Fruit fly (Drosophila melanogaster): ENCODE measurements around the gene Sap-r.

The Sap-r gene

dm6 chr3R:30888550-30889259 lies at the start of gene Sap-r:
Sap-r (minus strand) TSS chr3R:30889062.
- TF ChIP-seq Mnt (GFP tag; optimal IDR thresholded peaks at IDR 0.05) (no peak), toe (GFP tag; optimal IDR thresholded peaks at IDR 0.05) (no peak), CG1620 (GFP tag; optimal IDR thresholded peaks at IDR 0.05) (peak; percentile 14), cic (GFP tag; optimal IDR thresholded peaks at IDR 0.05) (no peak), CG14711 (tag; optimal IDR thresholded peaks at IDR 0.05) (peak; percentile 33), Crg-1 (GFP tag; optimal IDR thresholded peaks at IDR 0.05) (no peak), kay (GFP tag; ENCODE audit: borderline replicate concordance) (no peak), ovo (GFP tag; optimal IDR thresholded peaks at IDR 0.05) (peak; percentile 17), Hr96 (GFP tag; optimal IDR thresholded peaks at IDR 0.05) (no peak), tj (GFP tag; optimal IDR thresholded peaks at IDR 0.05) (peak; percentile 58), CG7101 (tag; optimal IDR thresholded peaks at IDR 0.05) (peak; percentile 9), bab1 (GFP tag; optimal IDR thresholded peaks at IDR 0.05) (peak; percentile 88), CG11617 (GFP tag; optimal IDR thresholded peaks at IDR 0.05) (no peak), cnc (optimal IDR thresholded peaks at IDR 0.05) (peak; percentile 87 to 95), pad (GFP tag; optimal IDR thresholded peaks at IDR 0.05) (no peak), CG5204 (GFP tag; optimal IDR thresholded peaks at IDR 0.05) (no peak), Clk (GFP tag; optimal IDR thresholded peaks at IDR 0.05) (no peak), CG33017 (tag; optimal IDR thresholded peaks at IDR 0.05) (no peak), CG7045 (GFP tag; optimal IDR thresholded peaks at IDR 0.05) (no peak), CG12768 (GFP tag; optimal IDR thresholded peaks at IDR 0.05) (no peak)

dm6 chr3R:30937002-30937401 lies 48.1 kb upstream of the Sap-r start, which contains the start of gene CG15550:
CG15550 (minus strand) TSS chr3R:30937102.
- TF ChIP-seq Clk (GFP tag; optimal IDR thresholded peaks at IDR 0.05) = no peak
- no peak for TF ChIP-seq CG14711 (tag; optimal IDR thresholded peaks at IDR 0.05)
- TF ChIP-seq CG33017 (tag; optimal IDR thresholded peaks at IDR 0.05) = no peak
- no peak for TF ChIP-seq cic (GFP tag; optimal IDR thresholded peaks at IDR 0.05)
- TF ChIP-seq CG5204 (GFP tag; optimal IDR thresholded peaks at IDR 0.05) = no peak
- TF ChIP-seq CG7045 (GFP tag; optimal IDR thresholded peaks at IDR 0.05) = no peak
- TF ChIP-seq toe (GFP tag; optimal IDR thresholded peaks at IDR 0.05) = no peak
- no peak for TF ChIP-seq Crg-1 (GFP tag; optimal IDR thresholded peaks at IDR 0.05)
- TF ChIP-seq CG1620 (GFP tag; optimal IDR thresholded peaks at IDR 0.05) = no peak
- no peak for TF ChIP-seq cnc (optimal IDR thresholded peaks at IDR 0.05)
- TF ChIP-seq CG12768 (GFP tag; optimal IDR thresholded peaks at IDR 0.05) = no peak

- TF ChIP-seq CG33017 (tag; optimal IDR thresholded peaks at IDR 0.05) (no peak), Mnt (GFP tag; optimal IDR thresholded peaks at IDR 0.05) (no peak), cnc (optimal IDR thresholded peaks at IDR 0.05) (no peak), Hr96 (GFP tag; optimal IDR thresholded peaks at IDR 0.05) (no peak), CG5204 (GFP tag; optimal IDR thresholded peaks at IDR 0.05) (no peak)
Observed at dm6 chr3R:30936407-30936806, 47.5 kb upstream of the Sap-r start, which contains the start of gene CG15549. CG15549 (minus strand) TSS chr3R:30936507.

dm6 chr3R:30933894-30934434 lies 45.1 kb upstream of the Sap-r start:
- TF ChIP-seq CG14711 (tag; optimal IDR thresholded peaks at IDR 0.05) = no peak
- no peak for TF ChIP-seq Mnt (GFP tag; optimal IDR thresholded peaks at IDR 0.05)
- TF ChIP-seq Clk (GFP tag; optimal IDR thresholded peaks at IDR 0.05) = no peak
- no peak for TF ChIP-seq tj (GFP tag; optimal IDR thresholded peaks at IDR 0.05)
- TF ChIP-seq CG7101 (tag; optimal IDR thresholded peaks at IDR 0.05) = no peak
- TF ChIP-seq CG11617 (GFP tag; optimal IDR thresholded peaks at IDR 0.05) = no peak

dm6 chr3R:30932092-30932491 lies 43.2 kb upstream of the Sap-r start:
- TF ChIP-seq CG5204 (GFP tag; optimal IDR thresholded peaks at IDR 0.05) = no peak
- TF ChIP-seq CG14711 (tag; optimal IDR thresholded peaks at IDR 0.05) = no peak
- no peak for TF ChIP-seq Clk (GFP tag; optimal IDR thresholded peaks at IDR 0.05)
- TF ChIP-seq pad (GFP tag; optimal IDR thresholded peaks at IDR 0.05) = no peak
- no peak for TF ChIP-seq CG12768 (GFP tag; optimal IDR thresholded peaks at IDR 0.05)

dm6 chr3R:30928634-30929033 lies 39.8 kb upstream of the Sap-r start:
- TF ChIP-seq CG7101 (tag; optimal IDR thresholded peaks at IDR 0.05) = no peak
- TF ChIP-seq kay (GFP tag; ENCODE audit: borderline replicate concordance) = peak; percentile 11

dm6 chr3R:30926033-30926432 lies 37.2 kb upstream of the Sap-r start:
- TF ChIP-seq CG33017 (tag; optimal IDR thresholded peaks at IDR 0.05) = no peak
- TF ChIP-seq CG11617 (GFP tag; optimal IDR thresholded peaks at IDR 0.05) = no peak
- TF ChIP-seq CG7045 (GFP tag; optimal IDR thresholded peaks at IDR 0.05) = no peak
- no peak for TF ChIP-seq cic (GFP tag; optimal IDR thresholded peaks at IDR 0.05)
- no peak for TF ChIP-seq Clk (GFP tag; optimal IDR thresholded peaks at IDR 0.05)
- TF ChIP-seq bab1 (GFP tag; optimal IDR thresholded peaks at IDR 0.05) = no peak
- TF ChIP-seq Crg-1 (GFP tag; optimal IDR thresholded peaks at IDR 0.05) = no peak
- no peak for TF ChIP-seq toe (GFP tag; optimal IDR thresholded peaks at IDR 0.05)
- no peak for TF ChIP-seq Hr96 (GFP tag; optimal IDR thresholded peaks at IDR 0.05)
